Fruit fly (Drosophila melanogaster): ENCODE results near the gene brat.

DNA sequence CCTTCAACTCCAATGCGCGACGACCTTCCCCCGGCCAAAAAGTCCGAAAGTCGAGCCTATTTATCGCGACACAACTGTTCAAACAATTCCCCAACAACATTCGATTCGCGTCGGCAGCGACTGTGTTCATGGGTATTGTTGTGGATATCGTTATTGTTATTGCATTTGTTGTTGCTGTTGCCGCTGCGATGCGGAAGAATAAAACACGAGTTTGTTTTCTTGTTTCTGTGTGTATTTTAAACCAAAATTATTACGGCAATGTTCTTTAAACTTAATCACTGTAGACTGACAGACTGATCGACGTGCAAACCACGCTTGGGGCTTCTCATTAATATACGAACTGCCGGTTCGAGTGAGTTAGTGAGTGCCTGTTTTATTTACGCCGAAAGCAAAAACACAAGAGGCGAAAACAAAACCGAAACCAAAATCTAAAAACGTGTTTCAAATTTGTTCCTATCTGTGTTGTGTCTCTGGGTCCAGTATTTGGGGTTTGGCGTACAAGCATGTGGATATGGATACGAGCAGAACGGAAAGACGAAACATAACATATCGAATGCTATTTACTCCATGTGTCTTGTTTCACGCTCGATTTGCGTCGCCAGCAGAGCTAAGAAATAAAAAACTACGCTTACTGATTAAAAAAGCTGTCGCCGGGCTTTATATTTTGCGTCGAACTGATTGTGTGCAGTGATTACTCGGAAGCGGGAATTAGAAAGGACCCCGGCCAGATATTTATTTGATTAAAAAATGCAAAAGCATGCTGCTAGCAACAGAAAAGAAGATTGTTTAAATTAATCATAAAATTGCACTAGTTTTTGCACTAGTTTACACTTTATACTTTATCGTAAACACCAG, 26.2 kb downstream of the brat start:
- TF ChIP-seq Myc (optimal IDR thresholded peaks at IDR 0.05) (no peak), ttk (optimal IDR thresholded peaks at IDR 0.05) (no peak), insv (optimal IDR thresholded peaks at IDR 0.05) (no peak), Sin3A (optimal IDR thresholded peaks at IDR 0.05) (no peak), psq (optimal IDR thresholded peaks at IDR 0.05) (no peak)

Measured in Kc167 (cell line).